Fruit fly (Drosophila melanogaster): ENCODE data around the gene RasGAP1.

Gene RasGAP1

dm6 chr3L:9829154-9829553 is 25.9 kb downstream of the RasGAP1 start:
- no peak for TF ChIP-seq ash1 (GFP tag; optimal IDR thresholded peaks at IDR 0.05)
- TF ChIP-seq zfh1 (GFP tag; IDR thresholded peaks at IDR 0.05): no peak
- TF ChIP-seq chinmo (GFP tag; IDR thresholded peaks at IDR 0.05; ENCODE audit: partially characterized antibody): 0 out of 4 replicates have a peak, but pooled peaks have one; percentile 53
- TF ChIP-seq sr (GFP tag; IDR thresholded peaks at IDR 0.05): peak; percentile 82

dm6 chr3L:9824226-9824625 is 30.9 kb downstream of the RasGAP1 start:
- TF ChIP-seq stwl (tag; optimal IDR thresholded peaks at IDR 0.05) (peak; percentile 17), CG6791 (GFP tag; IDR thresholded peaks at IDR 0.05; ENCODE audit: partially characterized antibody) (0 out of 3 replicates have a peak, but pooled peaks have one; percentile 31), E2f2 (GFP tag; IDR thresholded peaks at IDR 0.05) (peak; percentile 99), CG31365 (tag; optimal IDR thresholded peaks at IDR 0.05) (peak; percentile 99), Opbp (GFP tag; IDR thresholded peaks at IDR 0.05; ENCODE audit: partially characterized antibody) (0 out of 3 replicates have a peak, but pooled peaks have one; percentile 29), NFAT (GFP tag; IDR thresholded peaks at IDR 0.05) (no peak), CTCF (GFP tag; optimal IDR thresholded peaks at IDR 0.05) (peak; percentile 22), Eip74EF (GFP tag; optimal IDR thresholded peaks at IDR 0.05) (no peak), Dfd (GFP tag; optimal IDR thresholded peaks at IDR 0.05) (peak in 1 of 2 experiments; percentile 91), Dp (GFP tag; optimal IDR thresholded peaks at IDR 0.05) (peak; percentile 81), CG11504 (tag; optimal IDR thresholded peaks at IDR 0.05) (peak; percentile 29), Hr39 (optimal IDR thresholded peaks at IDR 0.05) (no peak)

DNA sequence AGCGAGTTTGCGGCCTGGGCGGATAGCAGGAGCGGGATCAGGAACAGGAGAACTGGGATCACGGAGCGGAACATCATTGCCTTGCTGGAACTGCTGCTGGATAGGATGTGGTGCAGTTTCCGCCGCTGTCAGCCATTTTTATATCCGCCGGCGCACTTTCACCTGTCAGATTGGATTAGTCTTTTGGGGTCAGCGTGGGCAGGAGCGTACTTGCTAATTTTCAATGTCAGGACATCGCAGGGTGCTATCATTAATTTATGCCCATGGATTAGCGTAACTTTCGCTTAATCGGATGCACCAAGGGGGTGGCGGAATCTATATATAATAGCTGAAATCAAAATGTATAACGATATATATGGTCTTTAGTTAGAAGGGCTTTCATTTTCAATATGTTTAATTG is 31.3 kb downstream of the RasGAP1 start, which contains the start of gene Ilp5:
Gene Ilp5 (minus strand): TSS at position 101 of the 400 bp plus-strand sequence.
- TF ChIP-seq tup (GFP tag; optimal IDR thresholded peaks at IDR 0.05): no peak
- TF ChIP-seq CG12299 (tag; optimal IDR thresholded peaks at IDR 0.05): no peak
- TF ChIP-seq so (GFP tag; IDR thresholded peaks at IDR 0.05): no peak
- TF ChIP-seq D19A (tag; optimal IDR thresholded peaks at IDR 0.05): no peak
- no peak for TF ChIP-seq Rx (GFP tag; IDR thresholded peaks at IDR 0.05)
- TF ChIP-seq eve (GFP tag; optimal IDR thresholded peaks at IDR 0.05): no peak
- TF ChIP-seq fru (optimal IDR thresholded peaks at IDR 0.05): no peak
- no peak for TF ChIP-seq CG4820 (GFP tag; optimal IDR thresholded peaks at IDR 0.05)
- TF ChIP-seq rib (GFP tag; IDR thresholded peaks at IDR 0.05): no peak
- TF ChIP-seq tin (GFP tag; optimal IDR thresholded peaks at IDR 0.05): no peak
- TF ChIP-seq CG11695 (GFP tag; IDR thresholded peaks at IDR 0.05): no peak
- no peak for TF ChIP-seq Ada2b (GFP tag; IDR thresholded peaks at IDR 0.05)
- no peak for TF ChIP-seq CG1647 (GFP tag; optimal IDR thresholded peaks at IDR 0.05)
- TF ChIP-seq nerfin-2 (GFP tag; IDR thresholded peaks at IDR 0.05; ENCODE audit: partially characterized antibody): no peak

DNA sequence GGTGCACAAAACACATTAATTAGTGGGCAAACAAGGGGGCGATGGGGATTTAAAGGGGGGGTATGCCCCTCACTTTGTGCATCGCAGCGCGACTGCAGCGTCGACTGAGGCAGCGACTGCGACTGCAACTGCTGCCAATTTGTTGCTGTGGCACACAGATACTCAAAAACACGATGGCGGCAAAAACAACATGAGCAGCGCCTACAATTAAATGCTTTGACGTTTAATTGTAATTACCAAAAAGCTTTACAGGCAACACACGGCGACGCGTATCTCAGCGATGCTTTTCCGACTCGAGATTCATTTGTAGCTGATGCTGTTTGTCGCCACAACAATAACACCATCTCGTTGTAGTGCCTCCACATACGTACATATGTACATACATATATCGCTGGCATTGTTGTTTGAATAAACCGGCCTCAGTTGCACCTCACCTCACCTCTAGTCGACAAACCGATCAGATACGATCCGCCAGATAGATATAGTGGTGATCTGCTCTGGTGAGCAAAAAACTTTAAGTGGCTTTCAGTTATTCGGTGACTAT is 33.9 kb downstream of the RasGAP1 start:
- TF ChIP-seq CG4404 (GFP tag; IDR thresholded peaks at IDR 0.05): no peak
- TF ChIP-seq pan (optimal IDR thresholded peaks at IDR 0.05): no peak
- peak in 1 of 2 experiments; percentile 4 for TF ChIP-seq pan (GFP tag; optimal IDR thresholded peaks at IDR 0.05 in 1 of 2, IDR thresholded peaks at IDR 0.05 in 1 of 2)
- peak; percentile 38; the same call in 1 of the 2 replicates for TF ChIP-seq Drgx (GFP tag; IDR thresholded peaks at IDR 0.05)
- TF ChIP-seq z (GFP tag; IDR thresholded peaks at IDR 0.05): no peak
- TF ChIP-seq CG11456 (GFP tag; IDR thresholded peaks at IDR 0.05): 0 out of 3 replicates have a peak, but pooled peaks have one; percentile 30
- peak; percentile 27 for TF ChIP-seq Med (GFP tag)
- 0 out of 4 replicates have a peak, but pooled peaks have one; percentile 50 for TF ChIP-seq chinmo (GFP tag; IDR thresholded peaks at IDR 0.05; ENCODE audit: partially characterized antibody)
- peak; percentile 17 for TF ChIP-seq grn (GFP tag; optimal IDR thresholded peaks at IDR 0.05)

Measured in whole organism, embryonic.